Fruit fly (Drosophila melanogaster) whole organism, pupa: Measurements from ENCODE around the gene Fatp1.

ENCODE experiments used
- CG13204 ChIP-seq: fragments of 200-800 bp; sonication (Bioruptor generic); optimal IDR thresholded peaks from 2 replicates; lab custom pipeline; 2018; ENCODE audit warnings: missing biosample characterization, mild to moderate bottlenecking, missing genetic modification characterization, moderate library complexity
- CG15710 ChIP-seq: fragments of 200-800 bp; sonication (Bioruptor generic); optimal IDR thresholded peaks from 2 replicates; lab custom pipeline; 2018; ENCODE audit warnings: missing biosample characterization, mild to moderate bottlenecking, missing genetic modification characterization, moderate library complexity
- CG17806 ChIP-seq: fragments of 200-800 bp; sonication (Bioruptor generic); optimal IDR thresholded peaks from 2 replicates; lab custom pipeline; 2018; ENCODE audit warnings: missing biosample characterization, mild to moderate bottlenecking, missing genetic modification characterization, moderate library complexity
- CG32121 ChIP-seq: fragments of 200-800 bp; sonication (Bioruptor generic); IDR thresholded peaks from 2 replicates; pipeline ENCODE4 v1.3.6; 2022; ENCODE audit warnings: missing biosample characterization, missing genetic modification characterization
- CG9948 ChIP-seq: fragments of 200-800 bp; sonication (Bioruptor generic); optimal IDR thresholded peaks from 2 replicates; lab custom pipeline; 2018; ENCODE audit warnings: missing biosample characterization, mild to moderate bottlenecking, missing genetic modification characterization, moderate library complexity
- EcR ChIP-seq: fragments of 200-800 bp; sonication (Bioruptor generic); optimal IDR thresholded peaks from 3 replicates; lab custom pipeline; 2019; ENCODE audit warnings: missing biosample characterization, missing genetic modification characterization, mild to moderate bottlenecking, moderate library complexity, missing genetic modification reagents
- Ets98B ChIP-seq: fragments of 200-800 bp; sonication (Bioruptor generic); IDR thresholded peaks from 2 replicates; pipeline ENCODE4 v1.3.6; 2022; ENCODE audit warnings: missing biosample characterization, missing genetic modification characterization
- gl ChIP-seq: fragments of 200-800 bp; sonication (Bioruptor generic); optimal IDR thresholded peaks from 2 replicates; lab custom pipeline; 2018; ENCODE audit warnings: missing biosample characterization, mild to moderate bottlenecking, missing genetic modification characterization
- rn ChIP-seq: fragments of 200-800 bp; sonication (Bioruptor generic); IDR thresholded peaks from 2 replicates; pipeline ENCODE4 v1.3.6; 2022; ENCODE audit warnings: missing biosample characterization, missing genetic modification characterization

- TF ChIP-seq CG17806 (tag; lab: Kevin White, UChicago) (no peak), gl (tag; lab: Kevin White, UChicago) (no peak), EcR (no peak), CG32121 (GFP tag; lab: Robert Waterston, UW) (no peak), rn (GFP tag; lab: Robert Waterston, UW) (no peak), CG9948 (tag; lab: Kevin White, UChicago) (no peak), CG15710 (no peak), CG13204 (GFP tag; lab: Kevin White, UChicago) (no peak), Ets98B (GFP tag; lab: Robert Waterston, UW) (no peak)
Observed at dm6 chr2L:10502244-10502643, 14.8 kb downstream of the Fatp1 start.
